Fruit fly (Drosophila melanogaster) whole organism, embryonic: Measurements from ENCODE around the gene Rbcn-3B.

Source experiments
- Abd-B ChIP-seq: fragments of 200-800 bp; sonication (Bioruptor generic); optimal IDR thresholded peaks from 2 replicates; lab custom pipeline; 2018; ENCODE audit warnings: missing biosample characterization, mild to moderate bottlenecking, missing genetic modification characterization, moderate library complexity
- Ada2b ChIP-seq: fragments of 200-800 bp; sonication (Bioruptor generic); IDR thresholded peaks from 2 replicates; pipeline ENCODE4 v1.3.6; 2022; ENCODE audit warnings: missing biosample characterization, missing genetic modification characterization
- Atf-2 ChIP-seq: fragments of 200-800 bp; sonication (Bioruptor generic); optimal IDR thresholded peaks from 2 replicates; lab custom pipeline; 2016; ENCODE audit warnings: missing biosample characterization, missing genetic modification characterization
- CG11560 ChIP-seq: fragments of 200-800 bp; sonication (Bioruptor generic); IDR thresholded peaks from 3 replicates; pipeline ENCODE4 v1.3.6; 2022; ENCODE audit warnings: missing biosample characterization, missing genetic modification characterization
- CG11723 ChIP-seq: fragments of 200-800 bp; sonication (Bioruptor generic); optimal IDR thresholded peaks from 2 replicates; lab custom pipeline; 2017; ENCODE audit warnings: missing biosample characterization, mild to moderate bottlenecking, missing genetic modification characterization
- CG13775 ChIP-seq: fragments of 200-800 bp; sonication (Bioruptor generic); optimal IDR thresholded peaks from 3 replicates; lab custom pipeline; 2017; ENCODE audit warnings: missing biosample characterization, mild to moderate bottlenecking, missing genetic modification characterization
- CG15269 ChIP-seq: fragments of 200-800 bp; sonication (Bioruptor generic); optimal IDR thresholded peaks from 2 replicates; lab custom pipeline; 2018; ENCODE audit warnings: missing biosample characterization, mild to moderate bottlenecking, missing genetic modification characterization, moderate library complexity
- CG1792 ChIP-seq: fragments of 200-800 bp; sonication (Bioruptor generic); optimal IDR thresholded peaks from 2 replicates; lab custom pipeline; 2016; ENCODE audit warnings: missing biosample characterization, missing genetic modification characterization
- CG2120 ChIP-seq: fragments of 200-800 bp; sonication (Bioruptor generic); optimal IDR thresholded peaks from 3 replicates; lab custom pipeline; 2016; ENCODE audit warnings: missing biosample characterization, missing genetic modification characterization
- CG2199 ChIP-seq: fragments of 200-800 bp; sonication (Bioruptor generic); IDR thresholded peaks from 3 replicates; pipeline ENCODE4 v1.3.6; 2022; ENCODE audit warnings: missing biosample characterization, missing genetic modification characterization
- CG34224 ChIP-seq: fragments of 200-800 bp; sonication (Bioruptor generic); IDR thresholded peaks from 3 replicates; pipeline ENCODE4 v1.3.6; 2022; ENCODE audit warnings: missing biosample characterization, missing genetic modification characterization; ENCODE audit not compliant: partially characterized antibody
- CG3838 ChIP-seq: fragments of 200-800 bp; sonication (Bioruptor generic); optimal IDR thresholded peaks from 3 replicates; lab custom pipeline; 2016; ENCODE audit warnings: missing biosample characterization, missing genetic modification characterization
- CG5953 ChIP-seq: fragments of 200-800 bp; sonication (Bioruptor generic); IDR thresholded peaks from 2 replicates; pipeline ENCODE4 v1.3.6; 2022; ENCODE audit warnings: missing biosample characterization, missing genetic modification characterization
- CG6272 ChIP-seq: fragments of 200-800 bp; sonication (Bioruptor generic); IDR thresholded peaks from 2 replicates; pipeline ENCODE4 v1.3.6; 2022; ENCODE audit warnings: missing biosample characterization, missing genetic modification characterization
- CG7786 ChIP-seq: fragments of 200-800 bp; sonication (Bioruptor generic); optimal IDR thresholded peaks from 2 replicates; lab custom pipeline; 2016; ENCODE audit warnings: missing biosample characterization, missing genetic modification characterization
- CG8290 ChIP-seq, 3 experiments: fragments of 200-800 bp; sonication (Bioruptor generic); optimal IDR thresholded peaks; 2 replicates each; lab custom pipeline; 2016 to 2019; ENCODE audit warnings: missing biosample characterization in 3 of 3, missing genetic modification characterization in 3 of 3, mild to moderate bottlenecking in 2 of 3, moderate library complexity in 1 of 3
- CG9215 ChIP-seq: fragments of 200-800 bp; sonication (Bioruptor generic); IDR thresholded peaks from 2 replicates; pipeline ENCODE4 v1.3.6; 2022; ENCODE audit warnings: missing biosample characterization, missing genetic modification characterization
- CG9437 ChIP-seq: fragments of 200-800 bp; sonication (Bioruptor generic); optimal IDR thresholded peaks from 2 replicates; lab custom pipeline; 2018; ENCODE audit warnings: missing biosample characterization, mild to moderate bottlenecking, missing genetic modification characterization
- CG9609 ChIP-seq: fragments of 200-800 bp; sonication (Bioruptor generic); optimal IDR thresholded peaks from 3 replicates; lab custom pipeline; 2016; ENCODE audit warnings: missing biosample characterization, missing genetic modification characterization
- Dbx ChIP-seq: fragments of 200-800 bp; sonication (Bioruptor generic); IDR thresholded peaks from 3 replicates; pipeline ENCODE4 v1.3.6; 2022; ENCODE audit warnings: missing biosample characterization, missing genetic modification characterization
- Dll ChIP-seq: fragments of 200-800 bp; sonication (Bioruptor generic); IDR thresholded peaks from 4 replicates; pipeline ENCODE4 v1.3.6; 2022; ENCODE audit warnings: missing biosample characterization, missing genetic modification characterization; ENCODE audit not compliant: partially characterized antibody
- H2.0 ChIP-seq: fragments of 200-800 bp; sonication (Bioruptor generic); IDR thresholded peaks from 2 replicates; pipeline ENCODE4 v1.3.6; 2022; ENCODE audit warnings: missing biosample characterization, missing genetic modification characterization
- Hmr ChIP-seq: fragments of 200-800 bp; sonication (Bioruptor generic); optimal IDR thresholded peaks from 3 replicates; lab custom pipeline; 2017; ENCODE audit warnings: mild to moderate bottlenecking, missing biosample characterization, missing genetic modification reagents, missing genetic modification characterization
- Hmx ChIP-seq: fragments of 200-800 bp; sonication (Bioruptor generic); optimal IDR thresholded peaks from 2 replicates; lab custom pipeline; 2016; ENCODE audit warnings: missing biosample characterization, missing genetic modification characterization
- Mrtf ChIP-seq: fragments of 200-800 bp; sonication (Bioruptor generic); IDR thresholded peaks from 3 replicates; pipeline ENCODE4 v1.3.6; 2022; ENCODE audit warnings: missing biosample characterization, missing genetic modification characterization
- Nf-YB ChIP-seq: fragments of 200-800 bp; sonication (Bioruptor generic); optimal IDR thresholded peaks from 3 replicates; lab custom pipeline; 2019; ENCODE audit warnings: missing biosample characterization, mild to moderate bottlenecking, missing genetic modification characterization, moderate library complexity
- Nf-YC ChIP-seq: fragments of 200-800 bp; optimal IDR thresholded peaks from 3 replicates; lab custom pipeline; 2019; ENCODE audit warnings: missing biosample characterization, mild to moderate bottlenecking, missing genetic modification characterization, moderate library complexity
- NfI ChIP-seq: fragments of 200-800 bp; sonication (Bioruptor generic); optimal IDR thresholded peaks from 3 replicates; lab custom pipeline; 2018; ENCODE audit warnings: missing biosample characterization, mild to moderate bottlenecking, missing genetic modification characterization, moderate library complexity
- Oli ChIP-seq: fragments of 200-800 bp; sonication (Bioruptor generic); optimal IDR thresholded peaks from 2 replicates; lab custom pipeline; 2018; ENCODE audit warnings: missing biosample characterization, mild to moderate bottlenecking, missing genetic modification characterization, moderate library complexity
- PHDP ChIP-seq: fragments of 200-800 bp; sonication (Bioruptor generic); optimal IDR thresholded peaks from 3 replicates; lab custom pipeline; 2018; ENCODE audit warnings: missing biosample characterization, mild to moderate bottlenecking, missing genetic modification characterization, moderate library complexity
- Rfx ChIP-seq: fragments of 200-800 bp; sonication (Bioruptor generic); IDR thresholded peaks from 2 replicates; pipeline ENCODE4 v1.3.6; 2022; ENCODE audit warnings: missing biosample characterization, missing genetic modification characterization
- Sry-δ ChIP-seq: fragments of 200-800 bp; sonication (Bioruptor generic); optimal IDR thresholded peaks from 2 replicates; lab custom pipeline; 2016; ENCODE audit warnings: missing biosample characterization, missing genetic modification characterization
- Taf1 ChIP-seq: fragments of 200-800 bp; sonication (Bioruptor generic); IDR thresholded peaks from 2 replicates; pipeline ENCODE4 v1.3.6; 2022; ENCODE audit warnings: missing biosample characterization, missing genetic modification characterization
- Tbp ChIP-seq: fragments of >200 bp; optimal IDR thresholded peaks from 2 replicates; lab custom pipeline; 2018; ENCODE audit warnings: missing biosample characterization, missing genetic modification characterization
- Trl ChIP-seq, 3 experiments: fragments of >200 bp in 2 of 3; fragments of 200-800 bp in 1 of 3; sonication (Bioruptor generic) in 1 of 3; optimal IDR thresholded peaks; 2 replicates in 1 of 3; 3 replicates in 2 of 3; lab custom pipeline; 2016 to 2017; ENCODE audit warnings: missing biosample characterization in 1 of 3, missing genetic modification characterization in 1 of 3
- az2 ChIP-seq: fragments of 200-800 bp; sonication (Bioruptor generic); optimal IDR thresholded peaks from 3 replicates; lab custom pipeline; 2016; ENCODE audit warnings: missing biosample characterization, missing genetic modification characterization
- cad ChIP-seq: fragments of >200 bp; optimal IDR thresholded peaks from 2 replicates; lab custom pipeline; 2017; ENCODE audit warnings: missing biosample characterization, missing genetic modification characterization
- dysf ChIP-seq: fragments of 200-800 bp; sonication (Bioruptor generic); IDR thresholded peaks from 3 replicates; pipeline ENCODE4 v1.3.6; 2022; ENCODE audit warnings: missing biosample characterization, missing genetic modification characterization
- emc ChIP-seq: fragments of 200-800 bp; sonication (Bioruptor generic); optimal IDR thresholded peaks from 2 replicates; lab custom pipeline; 2016; ENCODE audit warnings: missing biosample characterization, missing genetic modification characterization
- eve ChIP-seq, 2 experiments: fragments of >200 bp; optimal IDR thresholded peaks; 2 replicates each; lab custom pipeline; 2017; ENCODE audit warnings: missing biosample characterization in 2 of 2, missing genetic modification characterization in 2 of 2
- gem ChIP-seq: fragments of 200-800 bp; sonication (Bioruptor generic); optimal IDR thresholded peaks from 2 replicates; lab custom pipeline; 2019; ENCODE audit warnings: missing biosample characterization, mild to moderate bottlenecking, missing genetic modification characterization, moderate library complexity
- gro ChIP-seq: fragments of 200-800 bp; sonication (Bioruptor generic); optimal IDR thresholded peaks from 2 replicates; lab custom pipeline; 2016; ENCODE audit warnings: missing biosample characterization, missing genetic modification characterization
- odd ChIP-seq: fragments of 200-800 bp; sonication (Bioruptor generic); optimal IDR thresholded peaks from 2 replicates; lab custom pipeline; 2017; ENCODE audit warnings: missing biosample characterization, mild to moderate bottlenecking, missing genetic modification characterization
- pfk ChIP-seq: fragments of 200-800 bp; sonication (Bioruptor generic); optimal IDR thresholded peaks from 2 replicates; lab custom pipeline; 2018; ENCODE audit warnings: missing biosample characterization, mild to moderate bottlenecking, missing genetic modification characterization, moderate library complexity
- pum ChIP-seq: fragments of 200-800 bp; sonication (Bioruptor generic); optimal IDR thresholded peaks from 2 replicates; lab custom pipeline; 2016; ENCODE audit warnings: missing biosample characterization, missing genetic modification characterization
- sens-2 ChIP-seq: fragments of 200-800 bp; sonication (Bioruptor generic); IDR thresholded peaks from 2 replicates; pipeline ENCODE4 v1.3.6; 2022; ENCODE audit warnings: missing biosample characterization, missing genetic modification characterization
- tin ChIP-seq: fragments of 200-800 bp; sonication (Bioruptor generic); optimal IDR thresholded peaks from 3 replicates; lab custom pipeline; 2016; ENCODE audit warnings: missing biosample characterization, missing genetic modification characterization
- tna ChIP-seq: fragments of 200-800 bp; sonication (Bioruptor generic); IDR thresholded peaks from 2 replicates; pipeline ENCODE4 v1.3.6; 2022; ENCODE audit warnings: missing biosample characterization, missing genetic modification characterization; ENCODE audit not compliant: partially characterized antibody
- twi ChIP-seq: fragments of 200-800 bp; optimal IDR thresholded peaks from 2 replicates; lab custom pipeline; 2019; ENCODE audit warnings: missing biosample characterization, mild to moderate bottlenecking, missing genetic modification characterization, moderate library complexity

Rbcn-3B gene

DNA sequence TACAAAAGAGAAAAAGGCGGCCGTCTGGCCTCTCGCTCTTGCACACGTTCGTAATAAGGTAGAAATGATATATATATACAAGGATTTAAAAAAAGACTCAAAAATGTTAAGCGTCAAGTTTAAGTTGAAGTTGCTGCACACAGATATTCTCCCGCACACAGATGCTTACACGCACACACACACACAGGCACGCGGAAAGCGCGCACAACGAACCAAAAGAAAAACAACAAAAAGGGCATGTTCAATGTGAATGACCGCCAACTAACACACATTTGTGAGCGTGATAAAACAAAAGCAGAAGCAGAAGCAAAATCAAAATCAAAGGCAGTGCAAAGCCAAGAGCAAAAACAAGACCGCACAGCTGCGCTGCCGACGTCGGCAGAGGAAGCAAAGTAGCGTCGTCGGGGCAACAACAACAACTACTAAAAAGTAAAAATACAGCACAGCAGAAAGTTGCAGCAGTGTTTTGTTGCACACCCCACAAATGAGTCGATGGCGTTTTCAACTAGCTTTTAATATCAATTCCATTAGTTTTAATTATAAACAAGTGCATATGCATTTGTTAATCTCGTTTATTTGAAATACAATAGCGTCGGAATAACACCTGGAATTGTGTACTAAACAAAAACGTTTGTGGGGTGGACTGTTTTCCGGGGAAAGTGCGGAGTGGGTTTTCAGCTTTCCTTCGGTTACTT is 38.6 kb downstream of the Rbcn-3B start (continued):
- TF ChIP-seq sens-2 (GFP tag; lab: Robert Waterston, UW): peak; percentile 97
- TF ChIP-seq Ada2b (GFP tag; lab: Robert Waterston, UW): peak; percentile 92
- TF ChIP-seq CG2120: peak; percentile 82
- TF ChIP-seq CG2199 (GFP tag; lab: Robert Waterston, UW): peak; percentile 99
- TF ChIP-seq CG3838 (GFP tag; lab: Kevin White, UChicago): peak; percentile 85
- TF ChIP-seq CG15269: peak; percentile 94
- peak; percentile 87 for TF ChIP-seq Rfx (GFP tag; lab: Robert Waterston, UW)
- TF ChIP-seq CG11723: peak; percentile 95
- peak; percentile 90 for TF ChIP-seq CG9609
- TF ChIP-seq twi (tag; lab: Kevin White, UChicago): peak; percentile 93
- TF ChIP-seq az2 (GFP tag; lab: Kevin White, UChicago): peak; percentile 99
- no peak for TF ChIP-seq cad (GFP tag; lab: Kevin White, UChicago)
- peak; percentile 94 for TF ChIP-seq CG8290 (GFP tag; optimal IDR thresholded peaks at IDR 0.05; lab: Kevin White, UChicago)
- peak; percentile 94 to 96 for TF ChIP-seq CG8290 (tag; optimal IDR thresholded peaks at IDR 0.05; lab: Kevin White, UChicago)
- peak; percentile 92 for TF ChIP-seq dysf
- peak; percentile 55 for TF ChIP-seq Sry-δ (GFP tag; lab: Kevin White, UChicago)
- no peak for TF ChIP-seq Trl (optimal IDR thresholded peaks at IDR 0.05; lab: Kevin White, UChicago)
- TF ChIP-seq Trl (GFP tag; optimal IDR thresholded peaks at IDR 0.05; lab: Kevin White, UChicago): peak; percentile 96
- TF ChIP-seq tna (GFP tag; lab: Robert Waterston, UW): no peak
- TF ChIP-seq Nf-YC (tag; lab: Kevin White, UChicago): peak; percentile 63
- peak; percentile 95 for TF ChIP-seq NfI (GFP tag; lab: Kevin White, UChicago)
- TF ChIP-seq Atf-2 (GFP tag; lab: Kevin White, UChicago): peak; percentile 95
- peak; percentile 77 for TF ChIP-seq CG9215 (GFP tag; lab: Robert Waterston, UW)
- TF ChIP-seq CG1792 (GFP tag; lab: Kevin White, UChicago): peak; percentile 91
- TF ChIP-seq Nf-YB (GFP tag; lab: Kevin White, UChicago): peak; percentile 87
- peak; percentile 92 for TF ChIP-seq CG7786 (GFP tag; lab: Kevin White, UChicago)
- peak; percentile 94 for TF ChIP-seq odd (GFP tag; lab: Kevin White, UChicago)
- peak; percentile 95 for TF ChIP-seq pum (GFP tag; lab: Kevin White, UChicago)
- peak; percentile 95 for TF ChIP-seq H2.0
- TF ChIP-seq Tbp (GFP tag; lab: Kevin White, UChicago): no peak
- peak; percentile 94 for TF ChIP-seq Mrtf (GFP tag; lab: Robert Waterston, UW)
- peak; percentile 90 for TF ChIP-seq CG9437 (GFP tag; lab: Kevin White, UChicago)
- TF ChIP-seq PHDP (tag; lab: Kevin White, UChicago): peak; percentile 96
- peak; percentile 76 for TF ChIP-seq Hmx (GFP tag; lab: Kevin White, UChicago)
- peak; percentile 71 for TF ChIP-seq gro (GFP tag; lab: Kevin White, UChicago)
- peak; percentile 91 for TF ChIP-seq Abd-B (GFP tag; lab: Kevin White, UChicago)
- peak; percentile 93 for TF ChIP-seq CG13775 (GFP tag; lab: Kevin White, UChicago)
- TF ChIP-seq CG34224 (GFP tag; lab: Robert Waterston, UW): no peak
- peak; percentile 77; the same call in 2 of the 3 replicates for TF ChIP-seq CG11560 (tag; lab: Robert Waterston, UW)
- TF ChIP-seq Oli (tag; lab: Kevin White, UChicago): peak; percentile 96
- peak; percentile 94 for TF ChIP-seq CG5953 (GFP tag; lab: Robert Waterston, UW)
- peak; percentile 88 to 98 for TF ChIP-seq eve (GFP tag; optimal IDR thresholded peaks at IDR 0.05; lab: Kevin White, UChicago)
- peak; percentile 54; the same call in 1 of the 2 replicates for TF ChIP-seq Taf1 (GFP tag; lab: Robert Waterston, UW)
- no peak for TF ChIP-seq pfk
- peak; percentile 88 for TF ChIP-seq Hmr (GFP tag; lab: Kevin White, UChicago)
- peak; percentile 96 for TF ChIP-seq tin (GFP tag; lab: Kevin White, UChicago)
- peak; percentile 75 for TF ChIP-seq emc
- TF ChIP-seq gem: peak; percentile 98
- TF ChIP-seq Dbx: peak; percentile 65; the same call in 2 of the 3 replicates
- TF ChIP-seq CG6272 (GFP tag; lab: Robert Waterston, UW): peak; percentile 90
- TF ChIP-seq Dll (GFP tag; lab: Robert Waterston, UW): no peak
